Worm (Caenorhabditis elegans) whole organism, early embryonic: Measurements from ENCODE around the gene gstk-2.

Source experiments
- B0310.2 ChIP-seq: sonication (generic microtip); optimal IDR thresholded peaks from 2 replicates; lab custom pipeline; 2016; ENCODE audit warnings: mild to moderate bottlenecking, missing genetic modification characterization, missing compliant biosample characterization
- F13C5.2 ChIP-seq: sonication (generic microtip); optimal IDR thresholded peaks from 2 replicates; lab custom pipeline; 2017; ENCODE audit warnings: mild to moderate bottlenecking, missing genetic modification characterization, inconsistent platforms, missing compliant biosample characterization
- aly-1 ChIP-seq: sonication (generic microtip); optimal IDR thresholded peaks from 2 replicates; lab custom pipeline; 2016; ENCODE audit warnings: missing genetic modification characterization, missing compliant biosample characterization
- ama-1 ChIP-seq: fragments of 150-350 bp; optimal IDR thresholded peaks from 2 replicates; lab custom pipeline; 2014
- ceh-13 ChIP-seq: fragments of 200-800 bp; sonication (Bioruptor generic); optimal IDR thresholded peaks from 2 replicates; lab custom pipeline; 2018; ENCODE audit warnings: mild to moderate bottlenecking, missing genetic modification characterization, missing compliant biosample characterization
- ceh-36 ChIP-seq: sonication (generic microtip); optimal IDR thresholded peaks from 2 replicates; lab custom pipeline; 2016; ENCODE audit warnings: missing genetic modification characterization, inconsistent platforms, missing compliant biosample characterization
- ets-7 ChIP-seq: sonication (generic microtip); optimal IDR thresholded peaks from 2 replicates; lab custom pipeline; 2016; ENCODE audit warnings: missing genotype, missing genetic modification characterization, missing compliant biosample characterization
- flt-1 ChIP-seq: fragments of 200-800 bp; sonication (Bioruptor generic); IDR thresholded peaks from 2 replicates; pipeline ENCODE4 v1.3.6; 2022; ENCODE audit warnings: missing genetic modification characterization, missing compliant biosample characterization
- hmbx-1 ChIP-seq: sonication (generic microtip); optimal IDR thresholded peaks from 2 replicates; lab custom pipeline; 2016; ENCODE audit warnings: mild to moderate bottlenecking, missing genetic modification characterization, missing compliant biosample characterization
- hmg-4 ChIP-seq: fragments of 200-800 bp; sonication (Bioruptor generic); optimal IDR thresholded peaks from 2 replicates; lab custom pipeline; 2018; ENCODE audit warnings: mild to moderate bottlenecking, missing genetic modification characterization, missing compliant biosample characterization
- hnd-1 ChIP-seq: sonication (generic microtip); optimal IDR thresholded peaks from 2 replicates; lab custom pipeline; 2016; ENCODE audit warnings: missing genetic modification characterization, missing compliant biosample characterization
- pes-1 ChIP-seq: fragments of 200-800 bp; sonication (Bioruptor generic); IDR thresholded peaks from 2 replicates; pipeline ENCODE4 v1.3.6; 2022; ENCODE audit warnings: missing genetic modification reagents, missing genetic modification characterization, missing compliant biosample characterization
- scrt-1 ChIP-seq: fragments of 200-800 bp; sonication (Bioruptor generic); IDR thresholded peaks from 2 replicates; pipeline ENCODE4 v1.3.6; 2022; ENCODE audit warnings: missing genetic modification characterization, missing compliant biosample characterization
- sea-1 ChIP-seq: fragments of 200-800 bp; sonication (Bioruptor generic); conservative IDR thresholded peaks from 2 replicates; pipeline ENCODE4 v1.3.6; 2022; ENCODE audit warnings: missing genetic modification characterization, missing compliant biosample characterization
- tbx-11 ChIP-seq: fragments of 200-800 bp; sonication (Bioruptor generic); IDR thresholded peaks from 2 replicates; pipeline ENCODE4 v1.3.6; 2022; ENCODE audit warnings: missing genetic modification characterization, missing compliant biosample characterization
- tbx-37 ChIP-seq: fragments of 200-800 bp; sonication (Bioruptor generic); conservative IDR thresholded peaks from 2 replicates; pipeline ENCODE4 v1.3.6; 2022; ENCODE audit warnings: missing genetic modification reagents, missing genetic modification characterization, missing compliant biosample characterization
- tra-4 ChIP-seq: sonication (generic microtip); optimal IDR thresholded peaks from 2 replicates; lab custom pipeline; 2017; ENCODE audit warnings: missing genetic modification characterization, missing compliant biosample characterization

Gene gstk-2

ce11 chrIV:7234623-7235022 lies 7.4 kb downstream of the gstk-2 start:
- no peak for TF ChIP-seq hnd-1 (tag; lab: Kevin White, UChicago)

- TF ChIP-seq hnd-1 (tag; lab: Kevin White, UChicago) (no peak), ets-7 (tag; lab: Kevin White, UChicago) (no peak), tbx-37 (no peak), pes-1 (GFP tag; lab: Robert Waterston, UW) (no peak), tra-4 (tag; lab: Kevin White, UChicago) (no peak), scrt-1 (GFP tag; lab: Robert Waterston, UW) (no peak), F13C5.2 (tag; lab: Kevin White, UChicago) (no peak), hmbx-1 (no peak), sea-1 (GFP tag; lab: Robert Waterston, UW) (no peak), ama-1 (lab: Kevin White, UChicago) (no peak)
Observed at ce11 chrIV:7233566-7234014, 8.5 kb downstream of the gstk-2 start.

- TF ChIP-seq sea-1 (GFP tag; lab: Robert Waterston, UW): no peak
- TF ChIP-seq aly-1 (tag; lab: Kevin White, UChicago): no peak
- TF ChIP-seq scrt-1 (GFP tag; lab: Robert Waterston, UW): no peak
- TF ChIP-seq hmbx-1: no peak
- no peak for TF ChIP-seq ceh-13 (GFP tag; lab: Kevin White, UChicago)
- no peak for TF ChIP-seq ama-1 (lab: Kevin White, UChicago)
Observed at ce11 chrIV:7230935-7231334, 11.1 kb downstream of the gstk-2 start, which contains the start of gene D2024.4. Gene D2024.4, plus strand, starts transcription at chrIV:7231235.

ce11 chrIV:7230198-7230597 lies 11.9 kb downstream of the gstk-2 start, which contains the start of gene cap-1:
Gene cap-1, minus strand, starts transcription at chrIV:7230223.
- TF ChIP-seq B0310.2 (tag; lab: Kevin White, UChicago): no peak
- TF ChIP-seq ama-1 (lab: Kevin White, UChicago): no peak
- TF ChIP-seq F13C5.2 (tag; lab: Kevin White, UChicago): peak; percentile 36
- peak; percentile 44; the same call in 1 of the 2 replicates for TF ChIP-seq tbx-37

ce11 chrIV:7228208-7228607 lies 13.9 kb downstream of the gstk-2 start, which contains the start of gene D2024.5:
Gene D2024.5, minus strand, starts transcription at chrIV:7228308.
- TF ChIP-seq hnd-1 (tag; lab: Kevin White, UChicago): no peak

- TF ChIP-seq ets-7 (tag; lab: Kevin White, UChicago) (no peak), flt-1 (no peak), hmg-4 (no peak), tbx-11 (GFP tag; lab: Robert Waterston, UW) (no peak), pes-1 (GFP tag; lab: Robert Waterston, UW) (no peak), sea-1 (GFP tag; lab: Robert Waterston, UW) (no peak), ceh-13 (GFP tag; lab: Kevin White, UChicago) (no peak), tra-4 (tag; lab: Kevin White, UChicago) (no peak), aly-1 (tag; lab: Kevin White, UChicago) (no peak), ceh-36 (tag; lab: Kevin White, UChicago) (no peak), hnd-1 (tag; lab: Kevin White, UChicago) (no peak), F13C5.2 (tag; lab: Kevin White, UChicago) (no peak)
Observed at ce11 chrIV:7227072-7227471, 15.0 kb downstream of the gstk-2 start, which contains the start of gene R13A1.10. Gene R13A1.10, minus strand, starts transcription at chrIV:7227172.

ce11 chrIV:7222088-7222487 lies 20.0 kb downstream of the gstk-2 start:
- TF ChIP-seq pes-1 (GFP tag; lab: Robert Waterston, UW) (no peak), hmbx-1 (no peak), F13C5.2 (tag; lab: Kevin White, UChicago) (no peak), sea-1 (GFP tag; lab: Robert Waterston, UW) (no peak), hmg-4 (no peak), tra-4 (tag; lab: Kevin White, UChicago) (no peak), aly-1 (tag; lab: Kevin White, UChicago) (no peak), ceh-13 (GFP tag; lab: Kevin White, UChicago) (no peak), ama-1 (lab: Kevin White, UChicago) (no peak), ets-7 (tag; lab: Kevin White, UChicago) (no peak), B0310.2 (tag; lab: Kevin White, UChicago) (no peak), flt-1 (no peak), scrt-1 (GFP tag; lab: Robert Waterston, UW) (no peak), hnd-1 (tag; lab: Kevin White, UChicago) (no peak), tbx-11 (GFP tag; lab: Robert Waterston, UW) (no peak), ceh-36 (tag; lab: Kevin White, UChicago) (no peak), tbx-37 (no peak)

ce11 chrIV:7219398-7220087 lies 22.5 kb downstream of the gstk-2 start, which contains the start of the genes glb-23 and R13A1.1:
Gene glb-23, minus strand, starts transcription at chrIV:7219498.
Gene R13A1.1, plus strand, starts transcription at chrIV:7220037.
- no peak for TF ChIP-seq tbx-11 (GFP tag; lab: Robert Waterston, UW)
- no peak for TF ChIP-seq pes-1 (GFP tag; lab: Robert Waterston, UW)
- TF ChIP-seq B0310.2 (tag; lab: Kevin White, UChicago): no peak
- no peak for TF ChIP-seq flt-1
- TF ChIP-seq scrt-1 (GFP tag; lab: Robert Waterston, UW): no peak
- no peak for TF ChIP-seq ama-1 (lab: Kevin White, UChicago)
- TF ChIP-seq hmg-4: no peak
- no peak for TF ChIP-seq tra-4 (tag; lab: Kevin White, UChicago)
- TF ChIP-seq sea-1 (GFP tag; lab: Robert Waterston, UW): no peak
- TF ChIP-seq ets-7 (tag; lab: Kevin White, UChicago): no peak
- TF ChIP-seq ceh-13 (GFP tag; lab: Kevin White, UChicago): no peak
- no peak for TF ChIP-seq ceh-36 (tag; lab: Kevin White, UChicago)
- no peak for TF ChIP-seq hmbx-1
- TF ChIP-seq tbx-37: no peak
- TF ChIP-seq F13C5.2 (tag; lab: Kevin White, UChicago): no peak
- no peak for TF ChIP-seq aly-1 (tag; lab: Kevin White, UChicago)
- no peak for TF ChIP-seq hnd-1 (tag; lab: Kevin White, UChicago)
